Fruit fly (Drosophila melanogaster): ENCODE results near the gene CG7341.

Gene CG7341

DNA sequence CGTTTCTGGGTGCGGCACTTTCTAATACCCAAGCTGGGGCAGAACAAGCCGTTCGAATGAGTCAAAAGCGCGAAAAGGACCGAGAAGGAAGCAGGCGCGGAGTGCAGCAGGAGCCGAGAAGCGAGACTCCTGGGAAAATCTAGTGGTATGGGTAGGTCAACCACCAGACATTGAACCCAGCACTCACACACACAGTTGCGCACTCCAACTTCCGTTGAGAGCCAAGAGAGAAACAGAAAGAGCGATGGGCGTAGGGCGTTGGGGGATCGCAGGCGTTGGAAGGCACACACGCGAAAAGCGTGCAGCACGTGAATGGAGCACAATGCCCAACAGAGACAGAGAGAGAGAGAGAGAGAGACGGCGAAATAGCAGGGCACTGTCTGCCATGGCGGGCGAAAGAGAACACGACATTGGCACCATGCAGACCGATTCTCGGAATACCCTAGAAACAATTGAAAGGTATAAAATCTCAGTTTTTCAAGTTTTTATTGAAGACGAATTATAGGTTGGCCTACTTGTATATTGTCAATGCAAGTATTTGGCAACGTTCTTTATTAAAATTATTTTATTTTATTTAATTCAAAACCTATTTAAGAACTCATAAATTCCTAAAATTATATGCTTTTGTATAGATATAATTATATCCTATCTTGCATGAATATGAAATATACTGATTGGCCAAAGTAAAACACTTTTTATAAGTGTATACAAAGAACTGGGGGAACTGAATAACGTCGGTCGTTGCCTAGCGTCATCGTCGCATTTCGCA is 34.9 kb upstream of the CG7341 start (continued):
- no peak for TF ChIP-seq p53 (GFP tag; optimal IDR thresholded peaks at IDR 0.05)
- no peak for TF ChIP-seq yki (optimal IDR thresholded peaks at IDR 0.05)
- peak; percentile 15 for TF ChIP-seq dmrt11E (tag; optimal IDR thresholded peaks at IDR 0.05)
- no peak for TF ChIP-seq CG33557 (GFP tag; optimal IDR thresholded peaks at IDR 0.05)
- TF ChIP-seq tap (tag; optimal IDR thresholded peaks at IDR 0.05): peak; percentile 8
- no peak for TF ChIP-seq tll (GFP tag; optimal IDR thresholded peaks at IDR 0.05)
- no peak for TF ChIP-seq CG4707 (GFP tag; optimal IDR thresholded peaks at IDR 0.05)
- no peak for TF ChIP-seq stc (GFP tag; IDR thresholded peaks at IDR 0.05)
- no peak for TF ChIP-seq D (optimal IDR thresholded peaks at IDR 0.05)
- TF ChIP-seq D (GFP tag; optimal IDR thresholded peaks at IDR 0.05): peak; percentile 36
- no peak for TF ChIP-seq fd3F (GFP tag; optimal IDR thresholded peaks at IDR 0.05)
- TF ChIP-seq CG1832 (GFP tag; optimal IDR thresholded peaks at IDR 0.05): peak; percentile 23
- TF ChIP-seq CG18599 (GFP tag; optimal IDR thresholded peaks at IDR 0.05): peak; percentile 25
- peak; percentile 58 for TF ChIP-seq nmo (GFP tag; optimal IDR thresholded peaks at IDR 0.05)
- no peak for TF ChIP-seq CG18011 (GFP tag; optimal IDR thresholded peaks at IDR 0.05)
- no peak for TF ChIP-seq Awh (GFP tag; IDR thresholded peaks at IDR 0.05)
- TF ChIP-seq sens (GFP tag): peak; percentile 69
- TF ChIP-seq wek (GFP tag; optimal IDR thresholded peaks at IDR 0.05): no peak
- no peak for TF ChIP-seq CG14667 (GFP tag; IDR thresholded peaks at IDR 0.05)
- peak; percentile 27 for TF ChIP-seq tin (GFP tag; optimal IDR thresholded peaks at IDR 0.05)
- TF ChIP-seq Gsc (GFP tag; IDR thresholded peaks at IDR 0.05): no peak
- TF ChIP-seq CG8281 (tag; optimal IDR thresholded peaks at IDR 0.05): no peak
- TF ChIP-seq CG31441 (GFP tag; IDR thresholded peaks at IDR 0.05): peak; percentile 60
- no peak for TF ChIP-seq chif (GFP tag; optimal IDR thresholded peaks at IDR 0.05)
- TF ChIP-seq tup (GFP tag; optimal IDR thresholded peaks at IDR 0.05): no peak
- no peak for TF ChIP-seq H15 (GFP tag; IDR thresholded peaks at IDR 0.05)
- TF ChIP-seq CG11723 (GFP tag; optimal IDR thresholded peaks at IDR 0.05): no peak
- TF ChIP-seq phol (tag; optimal IDR thresholded peaks at IDR 0.05): no peak
- TF ChIP-seq CG11695 (GFP tag; IDR thresholded peaks at IDR 0.05): peak; percentile 65; the same call in 2 of the 3 replicates
- no peak for TF ChIP-seq CG15514 (GFP tag; optimal IDR thresholded peaks at IDR 0.05)
- peak; percentile 28 for TF ChIP-seq CG10209 (GFP tag; optimal IDR thresholded peaks at IDR 0.05)
- TF ChIP-seq Poxn (GFP tag; IDR thresholded peaks at IDR 0.05): no peak
- TF ChIP-seq Sox102F (GFP tag; optimal IDR thresholded peaks at IDR 0.05): peak; percentile 41
- no peak for TF ChIP-seq ac (GFP tag; optimal IDR thresholded peaks at IDR 0.05)
- 0 out of 2 replicates have a peak, but pooled peaks have one; percentile 12 for TF ChIP-seq CG10321 (GFP tag; IDR thresholded peaks at IDR 0.05)
- peak; percentile 38 for TF ChIP-seq CG10267 (tag; optimal IDR thresholded peaks at IDR 0.05)
- peak; percentile 50 for TF ChIP-seq Oli (tag; optimal IDR thresholded peaks at IDR 0.05)
- TF ChIP-seq pnt (GFP tag; optimal IDR thresholded peaks at IDR 0.05): no peak
- no peak for TF ChIP-seq CG10959 (GFP tag; IDR thresholded peaks at IDR 0.05)
- no peak for TF ChIP-seq CG12744 (GFP tag; optimal IDR thresholded peaks at IDR 0.05)
- TF ChIP-seq tx (GFP tag; optimal IDR thresholded peaks at IDR 0.05): no peak
- peak; percentile 28 for TF ChIP-seq CG9437 (GFP tag; optimal IDR thresholded peaks at IDR 0.05)
- TF ChIP-seq CG10543 (GFP tag; optimal IDR thresholded peaks at IDR 0.05): no peak
- TF ChIP-seq Hr3 (GFP tag; optimal IDR thresholded peaks at IDR 0.05): peak; percentile 18
- TF ChIP-seq row (GFP tag; IDR thresholded peaks at IDR 0.05): no peak; the same call in 2 of the 3 replicates
- peak; percentile 18 for TF ChIP-seq Deaf1 (tag; optimal IDR thresholded peaks at IDR 0.05)
- no peak for TF ChIP-seq CG32767 (GFP tag; IDR thresholded peaks at IDR 0.05)
- 0 out of 2 replicates have a peak, but pooled peaks have one; percentile 26 for TF ChIP-seq ttk (GFP tag; IDR thresholded peaks at IDR 0.05)
- TF ChIP-seq crc (GFP tag; optimal IDR thresholded peaks at IDR 0.05): no peak
- peak; percentile 68 for TF ChIP-seq Ets65A (GFP tag)

Data from whole organism, embryonic.